Fruit fly (Drosophila melanogaster) whole organism, prepupa: ENCODE measurements around the gene CG34026.

Experiments used
- CG15336 ChIP-seq: fragments of 200-800 bp; sonication (Bioruptor generic); IDR thresholded peaks from 2 replicates; pipeline ENCODE4 v1.3.6; 2022; ENCODE audit warnings: missing biosample characterization, missing genetic modification characterization
- CG16779 ChIP-seq: fragments of 200-800 bp; sonication (Bioruptor generic); optimal IDR thresholded peaks from 3 replicates; lab custom pipeline; 2017; ENCODE audit warnings: missing biosample characterization, mild to moderate bottlenecking, missing genetic modification characterization
- CG31627 ChIP-seq: fragments of 200-800 bp; sonication (Bioruptor generic); optimal IDR thresholded peaks from 3 replicates; lab custom pipeline; 2016; ENCODE audit warnings: missing biosample characterization, missing genetic modification characterization
- Hr39 ChIP-seq: fragments of 200-800 bp; sonication (Bioruptor generic); optimal IDR thresholded peaks from 2 replicates; lab custom pipeline; 2016; ENCODE audit warnings: missing biosample characterization, missing genetic modification characterization
- Met ChIP-seq: fragments of 200-800 bp; sonication (Bioruptor generic); optimal IDR thresholded peaks from 3 replicates; lab custom pipeline; 2016; ENCODE audit warnings: missing biosample characterization, missing genetic modification characterization
- OdsH ChIP-seq: fragments of 200-800 bp; sonication (Bioruptor generic); optimal IDR thresholded peaks from 3 replicates; lab custom pipeline; 2016; ENCODE audit warnings: missing biosample characterization, missing genetic modification characterization
- Sox102F ChIP-seq: fragments of 200-800 bp; sonication (Bioruptor generic); optimal IDR thresholded peaks from 2 replicates; lab custom pipeline; 2016; ENCODE audit warnings: missing biosample characterization, mild to moderate bottlenecking, missing genetic modification characterization
- Sox15 ChIP-seq: fragments of 200-800 bp; sonication (Bioruptor generic); optimal IDR thresholded peaks from 3 replicates; lab custom pipeline; 2016; ENCODE audit warnings: missing biosample characterization, missing genetic modification characterization
- dsx ChIP-seq: fragments of 200-800 bp; optimal IDR thresholded peaks from 3 replicates; lab custom pipeline; 2019; ENCODE audit warnings: missing biosample characterization, mild to moderate bottlenecking, missing genetic modification characterization, moderate library complexity; ENCODE audit not compliant: poor library complexity, severe bottlenecking
- fkh ChIP-seq: fragments of 200-800 bp; sonication (Bioruptor generic); optimal IDR thresholded peaks from 3 replicates; lab custom pipeline; 2017; ENCODE audit warnings: missing biosample characterization, mild to moderate bottlenecking, missing genetic modification characterization, moderate library complexity
- spab ChIP-seq: fragments of 200-800 bp; sonication (Bioruptor generic); optimal IDR thresholded peaks from 2 replicates; lab custom pipeline; 2017; ENCODE audit warnings: missing biosample characterization, mild to moderate bottlenecking, missing genetic modification characterization, missing genetic modification reagents
- ss ChIP-seq, 2 experiments: fragments of 200-800 bp; sonication (Bioruptor generic); optimal IDR thresholded peaks; 2 replicates in 1 of 2; 3 replicates in 1 of 2; lab custom pipeline; 2017 to 2018; ENCODE audit warnings: mild to moderate bottlenecking in 2 of 2, missing biosample characterization in 2 of 2, missing genetic modification characterization in 2 of 2, moderate library complexity in 1 of 2

DNA sequence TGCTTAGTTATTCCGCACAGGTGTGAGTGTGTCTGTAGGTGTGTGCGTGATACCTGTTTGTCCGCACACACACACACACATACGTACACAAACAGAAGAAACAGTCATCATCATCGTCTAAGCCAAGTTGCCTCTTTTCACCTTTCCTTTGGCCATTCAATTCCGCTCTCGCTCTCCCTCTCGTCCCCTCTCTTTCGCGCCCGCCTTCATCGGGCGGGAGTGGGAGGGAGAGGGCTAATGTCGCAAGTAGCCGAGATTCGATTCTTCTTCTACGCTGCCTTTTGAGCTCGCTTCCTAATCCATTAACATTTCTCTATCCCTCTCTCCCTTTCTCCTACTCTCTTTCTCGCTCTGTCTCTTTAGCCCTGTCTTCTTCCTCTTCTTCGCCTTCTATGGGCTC is 36.5 kb upstream of the CG34026 start:
- no peak for TF ChIP-seq Met (GFP tag; lab: Kevin White, UChicago)
- peak; percentile 13; the same call in 1 of the 2 replicates for TF ChIP-seq CG15336 (GFP tag; lab: Robert Waterston, UW)
- TF ChIP-seq Sox15 (GFP tag; lab: Kevin White, UChicago) = no peak
- TF ChIP-seq CG31627 (GFP tag; lab: Kevin White, UChicago) = no peak
- no peak for TF ChIP-seq CG16779 (tag; lab: Kevin White, UChicago)
- no peak for TF ChIP-seq Hr39 (GFP tag; lab: Kevin White, UChicago)
- TF ChIP-seq spab (GFP tag; lab: Kevin White, UChicago) = no peak
- no peak for TF ChIP-seq OdsH (GFP tag; lab: Kevin White, UChicago)
- TF ChIP-seq ss (GFP tag; optimal IDR thresholded peaks at IDR 0.05; lab: Kevin White, UChicago) = no peak
- peak; percentile 22 for TF ChIP-seq fkh
- no peak for TF ChIP-seq Sox102F (GFP tag; lab: Kevin White, UChicago)
- peak; percentile 14 for TF ChIP-seq dsx (GFP tag; lab: Kevin White, UChicago)
